Fruit fly (Drosophila melanogaster): ENCODE measurements around the gene Prps.
A peak's percentile ranks its signal among the peaks of the same experiment; 100 is the strongest.

The Prps gene

dm6 chr3L:9692892-9693551 lies 3.5 kb downstream of the Prps start (continued):
- TF ChIP-seq chif (GFP tag; optimal IDR thresholded peaks at IDR 0.05) (peak; percentile 96 to 98), dati (GFP tag; IDR thresholded peaks at IDR 0.05) (peak; percentile 26; the same call in 1 of the 2 replicates), Antp (GFP tag; optimal IDR thresholded peaks at IDR 0.05) (peak; percentile 97), CG10979 (tag; optimal IDR thresholded peaks at IDR 0.05) (peak; percentile 97), Doc2 (GFP tag; IDR thresholded peaks at IDR 0.05) (peak; percentile 69), CG17186 (GFP tag; optimal IDR thresholded peaks at IDR 0.05) (peak; percentile 74), pzg (GFP tag; optimal IDR thresholded peaks at IDR 0.05) (peak; percentile 9), CG7357 (GFP tag; IDR thresholded peaks at IDR 0.05) (peak; percentile 84; the same call in 2 of the 3 replicates), sc (optimal IDR thresholded peaks at IDR 0.05) (no peak), sc (GFP tag; optimal IDR thresholded peaks at IDR 0.05) (peak; percentile 95), Fer3 (tag; optimal IDR thresholded peaks at IDR 0.05) (peak; percentile 90), cg (GFP tag; optimal IDR thresholded peaks at IDR 0.05) (peak; percentile 33), Dfd (GFP tag; optimal IDR thresholded peaks at IDR 0.05) (no peak), z (GFP tag; IDR thresholded peaks at IDR 0.05) (no peak), CG43689 (GFP tag; IDR thresholded peaks at IDR 0.05) (peak; percentile 75), Elba2 (GFP tag; optimal IDR thresholded peaks at IDR 0.05) (no peak), ERR (GFP tag; optimal IDR thresholded peaks at IDR 0.05) (peak; percentile 93), CG12391 (tag; optimal IDR thresholded peaks at IDR 0.05) (peak; percentile 97), CG10267 (tag; optimal IDR thresholded peaks at IDR 0.05) (peak; percentile 89), CG16815 (GFP tag; optimal IDR thresholded peaks at IDR 0.05) (peak; percentile 96), CG12104 (GFP tag; optimal IDR thresholded peaks at IDR 0.05) (peak; percentile 98), CG32772 (GFP tag; IDR thresholded peaks at IDR 0.05) (peak; percentile 86), gem (tag; optimal IDR thresholded peaks at IDR 0.05) (peak; percentile 98), cwo (GFP tag; optimal IDR thresholded peaks at IDR 0.05) (peak; percentile 97), hkb (optimal IDR thresholded peaks at IDR 0.05) (no peak), hkb (GFP tag; IDR thresholded peaks at IDR 0.05) (peak; percentile 92), bab2 (GFP tag; optimal IDR thresholded peaks at IDR 0.05) (peak; percentile 97), CG3407 (GFP tag; optimal IDR thresholded peaks at IDR 0.05) (peak; percentile 85), CG9215 (GFP tag; IDR thresholded peaks at IDR 0.05) (peak; percentile 92), HmgZ (tag; optimal IDR thresholded peaks at IDR 0.05) (peak; percentile 93), zf30C (GFP tag; optimal IDR thresholded peaks at IDR 0.05) (no peak), scrt (GFP tag; optimal IDR thresholded peaks at IDR 0.05) (peak; percentile 90), Mes4 (GFP tag; optimal IDR thresholded peaks at IDR 0.05) (peak; percentile 95), maf-S (GFP tag; optimal IDR thresholded peaks at IDR 0.05) (peak; percentile 97), Rx (GFP tag; IDR thresholded peaks at IDR 0.05) (peak; percentile 67), nau (GFP tag; optimal IDR thresholded peaks at IDR 0.05) (peak; percentile 92), Hmr (GFP tag; optimal IDR thresholded peaks at IDR 0.05) (peak; percentile 97), gro (GFP tag; optimal IDR thresholded peaks at IDR 0.05) (peak; percentile 96), CG7372 (GFP tag; IDR thresholded peaks at IDR 0.05) (peak; percentile 87), MESR4 (GFP tag; optimal IDR thresholded peaks at IDR 0.05) (no peak), sima (GFP tag; optimal IDR thresholded peaks at IDR 0.05) (peak; percentile 80), Oli (tag; optimal IDR thresholded peaks at IDR 0.05) (peak; percentile 98), lab (GFP tag; optimal IDR thresholded peaks at IDR 0.05) (peak; percentile 97), pan (optimal IDR thresholded peaks at IDR 0.05) (no peak), pan (GFP tag; optimal IDR thresholded peaks at IDR 0.05 in 1 of 2, IDR thresholded peaks at IDR 0.05 in 1 of 2) (peak; percentile 27 to 83), CG8290 (GFP tag; optimal IDR thresholded peaks at IDR 0.05) (peak; percentile 95), CG8290 (tag; optimal IDR thresholded peaks at IDR 0.05) (peak; percentile 58 to 88), CG18764 (GFP tag; optimal IDR thresholded peaks at IDR 0.05) (peak; percentile 89), CG17361 (GFP tag; IDR thresholded peaks at IDR 0.05) (peak; percentile 98), fu2 (GFP tag; optimal IDR thresholded peaks at IDR 0.05) (peak; percentile 97), kni (GFP tag; optimal IDR thresholded peaks at IDR 0.05) (peak; percentile 90)

Data from whole organism, embryonic.